Worm (Caenorhabditis elegans) whole organism, mixed stage, embryonic: ENCODE results near the gene glb-10.

ENCODE experiments used
- ham-2 ChIP-seq: fragments of 200-800 bp; sonication (Bioruptor generic); optimal IDR thresholded peaks from 2 replicates; lab custom pipeline; 2018; ENCODE audit warnings: mild to moderate bottlenecking, missing genetic modification characterization, missing compliant biosample characterization
- mep-1 ChIP-seq: fragments of 150-350 bp; optimal IDR thresholded peaks from 2 replicates; lab custom pipeline; 2017; ENCODE audit warnings: missing biosample characterization, missing genetic modification reagents, missing genetic modification characterization, inconsistent platforms
- nhr-76 ChIP-seq: sonication (generic microtip); optimal IDR thresholded peaks from 2 replicates; lab custom pipeline; 2017; ENCODE audit warnings: missing biosample characterization, missing genetic modification characterization
- snpc-4 ChIP-seq: fragments of 150-350 bp; optimal IDR thresholded peaks from 2 replicates; lab custom pipeline; 2014; ENCODE audit warnings: missing biosample characterization, missing genetic modification characterization
- unc-62 ChIP-seq: fragments of 150-350 bp; optimal IDR thresholded peaks from 2 replicates; lab custom pipeline; 2014; ENCODE audit warnings: missing biosample characterization, missing genetic modification reagents, missing genetic modification characterization
- zip-8 ChIP-seq: fragments of 150-350 bp; optimal IDR thresholded peaks from 2 replicates; lab custom pipeline; 2014; ENCODE audit warnings: missing biosample characterization, missing genetic modification characterization
- ztf-11 ChIP-seq: fragments of 150-350 bp; optimal IDR thresholded peaks from 2 replicates; lab custom pipeline; 2014; ENCODE audit warnings: missing biosample characterization, missing genetic modification characterization

DNA sequence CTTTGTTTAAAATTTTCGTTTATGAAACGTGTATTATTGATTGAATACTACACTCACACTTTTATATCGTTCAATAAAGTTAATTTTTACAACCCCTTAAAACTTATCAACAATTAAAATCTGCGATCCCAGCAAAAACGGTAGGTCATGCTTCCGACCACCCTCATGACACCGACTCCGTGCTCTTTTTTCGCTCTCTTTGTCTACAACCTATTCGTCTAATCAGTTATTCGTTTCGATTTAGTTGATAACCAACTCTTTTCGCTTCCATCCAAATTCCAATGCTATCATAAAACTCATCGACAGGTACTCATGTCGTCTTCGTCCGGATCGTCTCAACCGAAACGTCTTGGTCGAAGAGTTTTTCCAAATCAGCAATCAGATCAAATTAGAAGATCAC is 26.0 kb downstream of the glb-10 start, which contains the start of gene F13H8.1:
- no peak for TF ChIP-seq nhr-76 (tag; lab: Kevin White, UChicago)
- TF ChIP-seq ztf-11 (tag; lab: Kevin White, UChicago) = no peak
- no peak for TF ChIP-seq unc-62 (GFP tag; lab: Kevin White, UChicago)
- TF ChIP-seq mep-1 (tag; lab: Kevin White, UChicago) = no peak
- TF ChIP-seq ham-2 = no peak
- TF ChIP-seq zip-8 (tag; lab: Kevin White, UChicago) = no peak
- TF ChIP-seq snpc-4 (tag; lab: Kevin White, UChicago) = no peak
